Worm (Caenorhabditis elegans): ENCODE measurements around the gene ubl-1.

ubl-1 gene

DNA sequence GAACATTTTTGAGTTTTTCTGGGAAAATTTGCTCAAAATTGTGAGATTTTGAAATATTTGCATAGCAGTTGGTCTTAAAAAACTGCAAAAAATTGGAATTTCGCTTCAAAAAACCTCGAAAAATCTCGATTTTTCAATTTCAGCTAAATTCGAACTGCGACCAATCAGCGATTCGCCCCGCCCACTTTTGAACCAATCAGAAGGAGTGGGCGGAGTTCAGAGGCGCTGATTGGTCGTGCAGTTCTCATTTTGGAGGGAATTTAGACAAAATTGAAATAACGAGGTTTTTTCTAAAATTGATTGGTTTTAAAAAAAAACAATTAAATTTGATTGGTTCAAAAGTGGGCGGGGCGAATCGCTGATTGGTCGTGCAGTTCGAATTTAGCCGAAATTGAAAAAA, 34.6 kb upstream of the ubl-1 start:
- no peak for TF ChIP-seq blmp-1 (tag; optimal IDR thresholded peaks at IDR 0.05; ENCODE audit: insufficient read depth)

DNA sequence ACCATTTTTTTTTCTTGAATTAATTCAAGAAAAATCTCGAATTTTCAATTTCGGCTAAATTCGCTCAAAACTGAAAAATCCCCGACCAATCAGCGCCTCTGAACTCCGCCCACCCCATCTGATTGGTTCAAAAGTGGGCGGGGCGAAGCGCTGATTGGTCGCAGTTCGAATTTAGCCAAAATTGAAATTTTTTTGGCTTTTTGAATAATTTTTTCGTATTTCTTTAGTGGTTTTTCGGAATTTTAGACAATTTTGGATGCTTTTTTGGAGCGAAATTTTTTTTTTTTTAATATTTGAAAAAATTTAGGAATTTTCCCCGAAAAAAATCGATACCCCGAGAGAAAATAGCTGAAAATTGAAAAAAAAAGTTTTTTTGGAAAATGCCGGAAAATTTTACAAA, 34.2 kb upstream of the ubl-1 start:
- TF ChIP-seq nhr-6 (tag; optimal IDR thresholded peaks at IDR 0.05), result no peak

DNA sequence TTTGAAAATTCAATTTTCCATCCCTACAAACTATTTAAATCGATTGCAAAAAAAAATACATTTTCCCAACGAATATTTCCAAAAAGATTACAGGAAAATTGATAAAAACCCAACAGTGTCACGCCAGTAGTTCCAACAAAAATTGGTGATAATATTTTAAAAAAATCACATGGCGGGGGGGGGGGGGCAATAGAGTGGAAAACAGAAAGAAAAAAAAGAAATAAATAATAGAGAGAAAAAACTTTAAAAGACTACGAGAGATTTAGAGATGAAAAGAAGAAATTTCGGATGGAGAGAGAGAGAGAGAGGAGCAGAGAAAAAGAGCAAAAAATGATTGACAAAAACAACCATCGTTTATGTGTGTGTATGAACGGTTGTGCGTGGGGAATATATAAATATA, 33.7 kb upstream of the ubl-1 start:
- TF ChIP-seq ztf-1 (GFP tag; conservative IDR thresholded peaks at IDR 0.05) (no peak), unc-55 (GFP tag; optimal IDR thresholded peaks at IDR 0.05) (peak; percentile 1), sma-9 (GFP tag; optimal IDR thresholded peaks at IDR 0.05) (peak; percentile 0), sma-9 (tag; optimal IDR thresholded peaks at IDR 0.05) (no peak), lsy-2 (tag; optimal IDR thresholded peaks at IDR 0.05) (peak in 1 of 2 experiments; percentile 10), snpc-4 (tag; optimal IDR thresholded peaks at IDR 0.05) (no peak), C34F6.9 (tag; optimal IDR thresholded peaks at IDR 0.05) (peak; percentile 21), lin-39 (tag; optimal IDR thresholded peaks at IDR 0.05) (no peak)

DNA sequence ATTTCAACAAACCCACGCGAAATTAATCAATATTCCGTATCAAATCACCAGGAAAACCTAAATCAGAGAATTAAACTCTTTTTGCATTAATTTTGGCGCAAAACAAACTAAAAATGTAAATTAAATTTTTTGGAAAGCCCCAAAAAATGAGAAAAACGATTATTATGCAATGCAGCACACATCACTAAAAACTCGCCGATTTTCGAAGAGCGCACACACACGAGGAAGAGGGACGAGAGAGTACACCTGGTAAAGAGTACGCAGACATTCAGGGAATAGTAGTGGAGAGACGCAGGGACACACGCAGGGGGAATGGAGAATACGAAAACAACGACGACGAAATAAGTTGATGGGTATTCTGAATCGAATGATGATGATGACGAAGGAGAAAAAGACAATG, 32.1 kb upstream of the ubl-1 start:
- TF ChIP-seq egl-27 (tag; optimal IDR thresholded peaks at IDR 0.05), result peak; percentile 32
- TF ChIP-seq Y55F3AM.14 (GFP tag; optimal IDR thresholded peaks at IDR 0.05), result no peak
- TF ChIP-seq lin-11 (tag; optimal IDR thresholded peaks at IDR 0.05), result no peak
- no peak for TF ChIP-seq elt-1 (tag; optimal IDR thresholded peaks at IDR 0.05)
- no peak for TF ChIP-seq nhr-237 (tag; optimal IDR thresholded peaks at IDR 0.05)
- peak; percentile 15 for TF ChIP-seq lin-13 (GFP tag; optimal IDR thresholded peaks at IDR 0.05)
- no peak for TF ChIP-seq ztf-1 (GFP tag; conservative IDR thresholded peaks at IDR 0.05)
- TF ChIP-seq ceh-16 (tag; optimal IDR thresholded peaks at IDR 0.05), result no peak
- TF ChIP-seq sem-4 (tag; optimal IDR thresholded peaks at IDR 0.05), result no peak
- TF ChIP-seq mbf-1 (tag; optimal IDR thresholded peaks at IDR 0.05), result no peak
- TF ChIP-seq snpc-4 (tag; optimal IDR thresholded peaks at IDR 0.05), result no peak
- TF ChIP-seq ZK546.5 (tag; optimal IDR thresholded peaks at IDR 0.05), result no peak
- peak; percentile 56 for TF ChIP-seq F13H6.1 (tag; optimal IDR thresholded peaks at IDR 0.05)
- no peak for TF ChIP-seq peb-1 (tag; optimal IDR thresholded peaks at IDR 0.05)
- no peak for TF ChIP-seq ztf-11 (tag; optimal IDR thresholded peaks at IDR 0.05)
- peak; percentile 60 for TF ChIP-seq nhr-25 (tag; optimal IDR thresholded peaks at IDR 0.05)
- no peak for TF ChIP-seq unc-62 (GFP tag; optimal IDR thresholded peaks at IDR 0.05)
- no peak for TF ChIP-seq nhr-10 (tag; optimal IDR thresholded peaks at IDR 0.05)
- peak; percentile 35 to 75 for TF ChIP-seq lsy-2 (tag; optimal IDR thresholded peaks at IDR 0.05)
- no peak for TF ChIP-seq skn-1 (tag; optimal IDR thresholded peaks at IDR 0.05)
- peak; percentile 34 for TF ChIP-seq gmeb-1 (tag; optimal IDR thresholded peaks at IDR 0.05)
- TF ChIP-seq ceh-82 (tag; optimal IDR thresholded peaks at IDR 0.05), result no peak
- TF ChIP-seq C34F6.9 (tag; optimal IDR thresholded peaks at IDR 0.05), result peak; percentile 81
- TF ChIP-seq ztf-4 (tag; optimal IDR thresholded peaks at IDR 0.05), result no peak
- no peak for TF ChIP-seq elt-3 (tag; optimal IDR thresholded peaks at IDR 0.05)
- TF ChIP-seq unc-39 (tag; optimal IDR thresholded peaks at IDR 0.05), result no peak
- TF ChIP-seq ama-1 (optimal IDR thresholded peaks at IDR 0.05), result no peak
- TF ChIP-seq nhr-21 (tag; optimal IDR thresholded peaks at IDR 0.05), result no peak
- TF ChIP-seq unc-55 (GFP tag; optimal IDR thresholded peaks at IDR 0.05), result peak; percentile 87
- no peak for TF ChIP-seq mab-5 (tag; optimal IDR thresholded peaks at IDR 0.05)
- TF ChIP-seq mdl-1 (tag; optimal IDR thresholded peaks at IDR 0.05), result peak; percentile 81 to 86
- no peak for TF ChIP-seq nhr-23 (tag; optimal IDR thresholded peaks at IDR 0.05)
- TF ChIP-seq sma-3 (GFP tag; optimal IDR thresholded peaks at IDR 0.05), result no peak
- TF ChIP-seq zag-1 (tag; optimal IDR thresholded peaks at IDR 0.05), result peak; percentile 3
- peak; percentile 39 for TF ChIP-seq fos-1 (tag; optimal IDR thresholded peaks at IDR 0.05)
- no peak for TF ChIP-seq nhr-12 (tag; optimal IDR thresholded peaks at IDR 0.05)
- no peak for TF ChIP-seq nhr-11 (tag; optimal IDR thresholded peaks at IDR 0.05)
- peak; percentile 76 for TF ChIP-seq sma-9 (GFP tag; optimal IDR thresholded peaks at IDR 0.05)
- no peak for TF ChIP-seq sma-9 (tag; optimal IDR thresholded peaks at IDR 0.05)
- no peak for TF ChIP-seq nhr-77 (tag; optimal IDR thresholded peaks at IDR 0.05)
- TF ChIP-seq R02D3.7 (tag; optimal IDR thresholded peaks at IDR 0.05), result no peak
- TF ChIP-seq lin-39 (tag; optimal IDR thresholded peaks at IDR 0.05), result no peak
- TF ChIP-seq aly-2 (tag; optimal IDR thresholded peaks at IDR 0.05), result no peak
- peak; percentile 63 for TF ChIP-seq crh-2 (tag; optimal IDR thresholded peaks at IDR 0.05)
- TF ChIP-seq nhr-129 (tag; optimal IDR thresholded peaks at IDR 0.05), result peak; percentile 85
- TF ChIP-seq blmp-1 (tag; optimal IDR thresholded peaks at IDR 0.05; ENCODE audit: insufficient read depth), result no peak
- peak; percentile 27 for TF ChIP-seq nhr-6 (tag; optimal IDR thresholded peaks at IDR 0.05)
- no peak for TF ChIP-seq alr-1 (tag; optimal IDR thresholded peaks at IDR 0.05)
- TF ChIP-seq dmd-4 (tag; optimal IDR thresholded peaks at IDR 0.05), result no peak
